Fruit fly (Drosophila melanogaster) whole organism, embryonic: ENCODE results near the gene CG15142.

Experiments
- Atf3 ChIP-seq: fragments of 200-800 bp; sonication (Bioruptor generic); optimal IDR thresholded peaks from 3 replicates; lab custom pipeline; 2016; ENCODE audit warnings: missing biosample characterization, missing genetic modification characterization
- CG10431 ChIP-seq: fragments of 200-800 bp; sonication (Bioruptor generic); optimal IDR thresholded peaks from 3 replicates; lab custom pipeline; 2018; ENCODE audit warnings: missing biosample characterization, mild to moderate bottlenecking, missing genetic modification characterization
- CG12391 ChIP-seq: fragments of 200-800 bp; sonication (Bioruptor generic); optimal IDR thresholded peaks from 3 replicates; lab custom pipeline; 2018; ENCODE audit warnings: missing biosample characterization, mild to moderate bottlenecking, missing genetic modification characterization, moderate library complexity
- CG12744 ChIP-seq: fragments of 200-800 bp; sonication (Bioruptor generic); optimal IDR thresholded peaks from 2 replicates; lab custom pipeline; 2016; ENCODE audit warnings: missing biosample characterization, missing genetic modification characterization
- CG13296 ChIP-seq: fragments of 200-800 bp; sonication (Bioruptor generic); optimal IDR thresholded peaks from 3 replicates; lab custom pipeline; 2018; ENCODE audit warnings: missing biosample characterization, mild to moderate bottlenecking, missing genetic modification characterization
- CG14050 ChIP-seq: fragments of 200-800 bp; sonication (Bioruptor generic); IDR thresholded peaks from 3 replicates; pipeline ENCODE4 v1.3.6; 2022; ENCODE audit warnings: missing biosample characterization, missing genetic modification characterization
- CG15479 ChIP-seq: fragments of 200-800 bp; sonication (Bioruptor generic); optimal IDR thresholded peaks from 3 replicates; lab custom pipeline; 2019; ENCODE audit warnings: missing biosample characterization, mild to moderate bottlenecking, missing genetic modification characterization, moderate library complexity
- CG16779 ChIP-seq: fragments of 200-800 bp; sonication (Bioruptor generic); IDR thresholded peaks from 2 replicates; pipeline ENCODE4 v1.3.6; 2022; ENCODE audit warnings: missing biosample characterization, missing genetic modification characterization
- CG1792 ChIP-seq: fragments of 200-800 bp; sonication (Bioruptor generic); optimal IDR thresholded peaks from 2 replicates; lab custom pipeline; 2016; ENCODE audit warnings: missing biosample characterization, missing genetic modification characterization
- CG2120 ChIP-seq: fragments of 200-800 bp; sonication (Bioruptor generic); optimal IDR thresholded peaks from 3 replicates; lab custom pipeline; 2016; ENCODE audit warnings: missing biosample characterization, missing genetic modification characterization
- CG2678 ChIP-seq: fragments of 200-800 bp; sonication (Bioruptor generic); optimal IDR thresholded peaks from 3 replicates; lab custom pipeline; 2019; ENCODE audit warnings: missing biosample characterization, mild to moderate bottlenecking, missing genetic modification characterization, moderate library complexity
- CG3065 ChIP-seq: fragments of 200-800 bp; sonication (Bioruptor generic); optimal IDR thresholded peaks from 2 replicates; lab custom pipeline; 2016; ENCODE audit warnings: missing biosample characterization, missing genetic modification characterization
- CG31365 ChIP-seq: fragments of 200-800 bp; sonication (Bioruptor generic); optimal IDR thresholded peaks from 2 replicates; lab custom pipeline; 2018; ENCODE audit warnings: missing biosample characterization, mild to moderate bottlenecking, missing genetic modification characterization
- CG33213 ChIP-seq: fragments of 200-800 bp; sonication (Bioruptor generic); optimal IDR thresholded peaks from 3 replicates; lab custom pipeline; 2016; ENCODE audit warnings: missing biosample characterization, missing genetic modification characterization
- CG34224 ChIP-seq: fragments of 200-800 bp; sonication (Bioruptor generic); IDR thresholded peaks from 3 replicates; pipeline ENCODE4 v1.3.6; 2022; ENCODE audit warnings: missing biosample characterization, missing genetic modification characterization; ENCODE audit not compliant: partially characterized antibody
- CG4404 ChIP-seq: fragments of 200-800 bp; sonication (Bioruptor generic); IDR thresholded peaks from 2 replicates; pipeline ENCODE4 v1.3.6; 2022; ENCODE audit warnings: missing biosample characterization, missing genetic modification characterization
- CG4707 ChIP-seq: fragments of 200-800 bp; sonication (Bioruptor generic); optimal IDR thresholded peaks from 2 replicates; lab custom pipeline; 2018; ENCODE audit warnings: missing biosample characterization, mild to moderate bottlenecking, missing genetic modification characterization, moderate library complexity
- CG6175 ChIP-seq: fragments of 200-800 bp; sonication (Bioruptor generic); IDR thresholded peaks from 3 replicates; pipeline ENCODE4 v1.3.6; 2022; ENCODE audit warnings: missing biosample characterization, missing genetic modification characterization
- CG7372 ChIP-seq: fragments of 200-800 bp; sonication (Bioruptor generic); IDR thresholded peaks from 2 replicates; pipeline ENCODE4 v1.3.6; 2022; ENCODE audit warnings: missing biosample characterization, missing genetic modification characterization
- CG8290 ChIP-seq, 3 experiments: fragments of 200-800 bp; sonication (Bioruptor generic); optimal IDR thresholded peaks; 2 replicates each; lab custom pipeline; 2016 to 2019; ENCODE audit warnings: missing biosample characterization in 3 of 3, missing genetic modification characterization in 3 of 3, mild to moderate bottlenecking in 2 of 3, moderate library complexity in 1 of 3
- CG8944 ChIP-seq: fragments of 200-800 bp; sonication (Bioruptor generic); optimal IDR thresholded peaks from 3 replicates; lab custom pipeline; 2016; ENCODE audit warnings: missing biosample characterization, missing genetic modification characterization
- CG9215 ChIP-seq: fragments of 200-800 bp; sonication (Bioruptor generic); IDR thresholded peaks from 2 replicates; pipeline ENCODE4 v1.3.6; 2022; ENCODE audit warnings: missing biosample characterization, missing genetic modification characterization
- D ChIP-seq, 2 experiments: fragments of 200-800 bp in 1 of 2; fragments of >200 bp in 1 of 2; sonication (Bioruptor generic) in 1 of 2; optimal IDR thresholded peaks; 2 replicates in 1 of 2; 3 replicates in 1 of 2; lab custom pipeline; 2017; ENCODE audit warnings: mild to moderate bottlenecking in 1 of 2, missing biosample characterization in 1 of 2, missing genetic modification characterization in 1 of 2, missing genetic modification reagents in 1 of 2
- D19B ChIP-seq: fragments of 200-800 bp; sonication (Bioruptor generic); optimal IDR thresholded peaks from 2 replicates; lab custom pipeline; 2017; ENCODE audit warnings: missing biosample characterization, mild to moderate bottlenecking, missing genetic modification characterization
- Ets97D ChIP-seq: fragments of 200-800 bp; sonication (Bioruptor generic); optimal IDR thresholded peaks from 3 replicates; lab custom pipeline; 2016; ENCODE audit warnings: missing biosample characterization, missing genetic modification characterization
- Gsc ChIP-seq: fragments of 200-800 bp; sonication (Bioruptor generic); IDR thresholded peaks from 2 replicates; pipeline ENCODE4 v1.3.6; 2022; ENCODE audit warnings: missing biosample characterization, missing genetic modification characterization
- Hmx ChIP-seq: fragments of 200-800 bp; sonication (Bioruptor generic); optimal IDR thresholded peaks from 2 replicates; lab custom pipeline; 2016; ENCODE audit warnings: missing biosample characterization, missing genetic modification characterization
- Mrtf ChIP-seq: fragments of 200-800 bp; sonication (Bioruptor generic); IDR thresholded peaks from 3 replicates; pipeline ENCODE4 v1.3.6; 2022; ENCODE audit warnings: missing biosample characterization, missing genetic modification characterization
- NfI ChIP-seq: fragments of 200-800 bp; sonication (Bioruptor generic); optimal IDR thresholded peaks from 3 replicates; lab custom pipeline; 2018; ENCODE audit warnings: missing biosample characterization, mild to moderate bottlenecking, missing genetic modification characterization, moderate library complexity
- Oli ChIP-seq: fragments of 200-800 bp; sonication (Bioruptor generic); optimal IDR thresholded peaks from 2 replicates; lab custom pipeline; 2018; ENCODE audit warnings: missing biosample characterization, mild to moderate bottlenecking, missing genetic modification characterization, moderate library complexity
- Poxn ChIP-seq: fragments of 200-800 bp; sonication (Bioruptor generic); IDR thresholded peaks from 2 replicates; pipeline ENCODE4 v1.3.6; 2022; ENCODE audit warnings: missing biosample characterization, missing genetic modification characterization
- Side ChIP-seq: fragments of 200-800 bp; sonication (Bioruptor generic); optimal IDR thresholded peaks from 2 replicates; lab custom pipeline; 2016; ENCODE audit warnings: missing biosample characterization, missing genetic modification characterization
- Xrp1 ChIP-seq: fragments of 200-800 bp; sonication (Bioruptor generic); IDR thresholded peaks from 2 replicates; pipeline ENCODE4 v1.3.6; 2022; ENCODE audit warnings: missing biosample characterization, missing genetic modification characterization
- ab ChIP-seq: fragments of 200-800 bp; sonication (Bioruptor generic); optimal IDR thresholded peaks from 2 replicates; lab custom pipeline; 2016; ENCODE audit warnings: missing biosample characterization, missing genetic modification characterization
- ac ChIP-seq: fragments of 200-800 bp; sonication (Bioruptor generic); optimal IDR thresholded peaks from 3 replicates; lab custom pipeline; 2017; ENCODE audit warnings: missing biosample characterization, mild to moderate bottlenecking, missing genetic modification characterization
- ap ChIP-seq: fragments of 200-800 bp; sonication (Bioruptor generic); IDR thresholded peaks from 2 replicates; pipeline ENCODE4 v1.3.6; 2022; ENCODE audit warnings: missing biosample characterization, missing genetic modification characterization
- bcd ChIP-seq: fragments of 200-800 bp; sonication (Bioruptor generic); optimal IDR thresholded peaks from 2 replicates; lab custom pipeline; 2017; ENCODE audit warnings: missing biosample characterization, mild to moderate bottlenecking, missing genetic modification characterization
- crol ChIP-seq: fragments of 200-800 bp; sonication (Bioruptor generic); IDR thresholded peaks from 2 replicates; pipeline ENCODE4 v1.3.6; 2022; ENCODE audit warnings: missing biosample characterization, missing genetic modification characterization
- cwo ChIP-seq: fragments of 200-800 bp; sonication (Bioruptor generic); optimal IDR thresholded peaks from 3 replicates; lab custom pipeline; 2017; ENCODE audit warnings: missing biosample characterization, missing genetic modification characterization, mild to moderate bottlenecking, moderate library complexity, missing genetic modification reagents
- dan ChIP-seq: fragments of 200-800 bp; sonication (Bioruptor generic); IDR thresholded peaks from 2 replicates; pipeline ENCODE4 v1.3.6; 2022; ENCODE audit warnings: missing biosample characterization, missing genetic modification characterization
- danr ChIP-seq: fragments of 200-800 bp; sonication (Bioruptor generic); IDR thresholded peaks from 2 replicates; pipeline ENCODE4 v1.3.6; 2022; ENCODE audit warnings: missing biosample characterization, missing genetic modification characterization
- en ChIP-seq: fragments of 200-800 bp; sonication (Bioruptor generic); optimal IDR thresholded peaks from 2 replicates; lab custom pipeline; 2016; ENCODE audit warnings: missing biosample characterization, missing genetic modification characterization
- hb ChIP-seq: fragments of 200-800 bp; sonication (Bioruptor generic); IDR thresholded peaks from 3 replicates; pipeline ENCODE4 v1.3.6; 2022; ENCODE audit warnings: missing biosample characterization, missing genetic modification characterization; ENCODE audit not compliant: partially characterized antibody
- phol ChIP-seq: fragments of 200-800 bp; sonication (Bioruptor generic); optimal IDR thresholded peaks from 3 replicates; lab custom pipeline; 2018; ENCODE audit warnings: missing biosample characterization, mild to moderate bottlenecking, missing genetic modification characterization, moderate library complexity
- sqz ChIP-seq: fragments of 200-800 bp; sonication (Bioruptor generic); optimal IDR thresholded peaks from 3 replicates; lab custom pipeline; 2018; ENCODE audit warnings: missing biosample characterization, mild to moderate bottlenecking, missing genetic modification characterization
- sr ChIP-seq: fragments of 200-800 bp; sonication (Bioruptor generic); IDR thresholded peaks from 3 replicates; pipeline ENCODE4 v1.3.6; 2022; ENCODE audit warnings: missing biosample characterization, missing genetic modification characterization
- tna ChIP-seq: fragments of 200-800 bp; sonication (Bioruptor generic); IDR thresholded peaks from 2 replicates; pipeline ENCODE4 v1.3.6; 2022; ENCODE audit warnings: missing biosample characterization, missing genetic modification characterization; ENCODE audit not compliant: partially characterized antibody
- unc-4 ChIP-seq: fragments of 200-800 bp; sonication (Bioruptor generic); IDR thresholded peaks from 2 replicates; pipeline ENCODE4 v1.3.6; 2022; ENCODE audit warnings: missing biosample characterization, missing genetic modification characterization; ENCODE audit not compliant: partially characterized antibody
- usp ChIP-seq: fragments of >200 bp; optimal IDR thresholded peaks from 2 replicates; lab custom pipeline; 2017; ENCODE audit warnings: missing biosample characterization, missing genetic modification characterization

Gene CG15142

DNA sequence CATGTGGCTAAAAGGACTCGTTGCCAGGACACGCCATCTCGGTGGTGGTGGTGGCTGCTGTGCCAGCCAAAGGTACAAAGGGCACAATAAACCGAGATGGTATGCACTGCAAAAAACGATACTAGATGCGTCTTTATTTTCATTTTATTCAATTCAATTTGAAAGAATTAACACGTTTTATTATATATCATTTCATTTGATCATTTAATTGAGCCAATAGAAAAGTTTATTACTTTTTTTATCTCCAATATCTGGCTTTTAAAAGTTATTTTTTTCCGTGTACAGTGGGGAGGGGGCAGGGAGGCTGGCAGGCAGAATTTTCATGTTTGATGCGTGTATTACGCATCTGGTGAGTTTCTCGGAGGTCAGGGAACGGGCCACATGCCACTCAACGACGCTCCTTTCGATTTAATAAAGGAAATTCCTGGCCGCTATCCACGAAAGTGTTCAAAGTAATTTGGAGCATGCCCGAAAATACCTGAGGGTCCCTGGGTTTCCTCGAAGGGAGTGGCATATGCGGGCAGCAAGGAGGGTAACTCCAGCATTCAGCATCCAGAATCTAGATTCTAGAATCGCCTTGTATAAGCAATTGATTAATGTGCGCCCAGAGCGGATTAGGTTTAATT, 15.6 kb upstream of the CG15142 start (continued):
- no peak for TF ChIP-seq CG34224 (GFP tag; lab: Robert Waterston, UW)
- no peak for TF ChIP-seq Hmx (GFP tag; lab: Kevin White, UChicago)
- TF ChIP-seq D (optimal IDR thresholded peaks at IDR 0.05; lab: Kevin White, UChicago), result no peak
- peak; percentile 92 for TF ChIP-seq D (GFP tag; optimal IDR thresholded peaks at IDR 0.05; lab: Kevin White, UChicago)
- peak; percentile 26 for TF ChIP-seq CG3065 (GFP tag; lab: Kevin White, UChicago)
- TF ChIP-seq CG2678, result peak; percentile 94
- TF ChIP-seq Ets97D (GFP tag; lab: Kevin White, UChicago), result peak; percentile 34
- TF ChIP-seq CG8944 (GFP tag; lab: Kevin White, UChicago), result peak; percentile 50
- peak; percentile 93 for TF ChIP-seq CG12391
- TF ChIP-seq CG15479, result no peak
- TF ChIP-seq D19B, result peak; percentile 29
- 0 out of 3 replicates have a peak, but pooled peaks have one; percentile 34 for TF ChIP-seq CG6175 (GFP tag; lab: Robert Waterston, UW)
- TF ChIP-seq CG9215 (GFP tag; lab: Robert Waterston, UW), result peak; percentile 73
- no peak for TF ChIP-seq CG8290 (GFP tag; optimal IDR thresholded peaks at IDR 0.05; lab: Kevin White, UChicago)
- peak in 1 of 2 experiments; percentile 28 for TF ChIP-seq CG8290 (tag; optimal IDR thresholded peaks at IDR 0.05; lab: Kevin White, UChicago)
- TF ChIP-seq Side, result peak; percentile 71
- peak; percentile 88 for TF ChIP-seq CG13296 (GFP tag; lab: Kevin White, UChicago)
- TF ChIP-seq Atf3 (GFP tag; lab: Kevin White, UChicago), result peak; percentile 53
- peak; percentile 86 for TF ChIP-seq CG4404 (GFP tag; lab: Robert Waterston, UW)
- TF ChIP-seq CG10431 (GFP tag; lab: Kevin White, UChicago), result peak; percentile 82
- TF ChIP-seq ac (GFP tag; lab: Kevin White, UChicago), result peak; percentile 75
- TF ChIP-seq tna (GFP tag; lab: Robert Waterston, UW), result no peak
- TF ChIP-seq usp (GFP tag; lab: Kevin White, UChicago), result no peak
- peak; percentile 72 for TF ChIP-seq CG4707
- peak; percentile 92 for TF ChIP-seq phol (tag; lab: Kevin White, UChicago)
- TF ChIP-seq Oli (tag; lab: Kevin White, UChicago), result peak; percentile 88
- no peak for TF ChIP-seq CG12744 (GFP tag; lab: Kevin White, UChicago)
- peak; percentile 61 for TF ChIP-seq CG33213 (GFP tag; lab: Kevin White, UChicago)
- peak; percentile 65 for TF ChIP-seq CG14050
- TF ChIP-seq CG31365 (tag; lab: Kevin White, UChicago), result peak; percentile 44
- TF ChIP-seq ap (GFP tag; lab: Robert Waterston, UW), result peak; percentile 77
- TF ChIP-seq danr (GFP tag; lab: Robert Waterston, UW), result peak; percentile 81
- 0 out of 3 replicates have a peak, but pooled peaks have one; percentile 17 for TF ChIP-seq sr (GFP tag; lab: Robert Waterston, UW)
- peak; percentile 76; the same call in 2 of the 3 replicates for TF ChIP-seq Mrtf
- peak; percentile 87 for TF ChIP-seq bcd (GFP tag; lab: Kevin White, UChicago)
- TF ChIP-seq sqz (GFP tag; lab: Kevin White, UChicago), result peak; percentile 86
- peak; percentile 69 for TF ChIP-seq Gsc (GFP tag; lab: Robert Waterston, UW)
- TF ChIP-seq NfI (GFP tag; lab: Kevin White, UChicago), result peak; percentile 77
- no peak for TF ChIP-seq unc-4 (GFP tag; lab: Robert Waterston, UW)
- peak; percentile 83 for TF ChIP-seq cwo (GFP tag; lab: Kevin White, UChicago)
- TF ChIP-seq CG7372, result peak; percentile 69
- peak; percentile 95 for TF ChIP-seq Xrp1 (GFP tag; lab: Robert Waterston, UW)
- peak; percentile 56 for TF ChIP-seq CG1792 (GFP tag; lab: Kevin White, UChicago)
- no peak for TF ChIP-seq hb (GFP tag; lab: Robert Waterston, UW)
- TF ChIP-seq CG2120 (GFP tag; lab: Kevin White, UChicago), result no peak
- 0 out of 2 replicates have a peak, but pooled peaks have one; percentile 33 for TF ChIP-seq crol (GFP tag; lab: Robert Waterston, UW)
- peak; percentile 35; the same call in 1 of the 2 replicates for TF ChIP-seq Poxn
- TF ChIP-seq dan (GFP tag; lab: Robert Waterston, UW), result peak; percentile 27; the same call in 1 of the 2 replicates
- TF ChIP-seq CG16779 (GFP tag; lab: Robert Waterston, UW), result peak; percentile 37; the same call in 1 of the 2 replicates
- TF ChIP-seq ab (GFP tag; lab: Kevin White, UChicago), result peak; percentile 56
- no peak for TF ChIP-seq en
